Worm (Caenorhabditis elegans) whole organism, L1 larva: ENCODE results near the gene W05B10.6.

Source experiments
- C16A3.4 ChIP-seq: fragments of 150-350 bp; optimal IDR thresholded peaks from 2 replicates; lab custom pipeline; 2014; ENCODE audit warnings: missing biosample characterization, missing genetic modification characterization
- F16B12.6 ChIP-seq: fragments of 150-350 bp; optimal IDR thresholded peaks from 2 replicates; lab custom pipeline; 2014; ENCODE audit warnings: missing biosample characterization, missing genetic modification characterization
- Y116A8C.19 ChIP-seq: sonication (generic microtip); optimal IDR thresholded peaks from 2 replicates; lab custom pipeline; 2016; ENCODE audit warnings: missing compliant biosample characterization, missing genetic modification characterization, borderline replicate concordance
- blmp-1 ChIP-seq: fragments of 150-350 bp; optimal IDR thresholded peaks from 2 replicates; lab custom pipeline; 2014; ENCODE audit warnings: missing biosample characterization, missing genetic modification characterization
- ceh-82 ChIP-seq, 3 experiments: fragments of 150-350 bp in 1 of 3; sonication (generic microtip) in 2 of 3; optimal IDR thresholded peaks; 2 replicates each; lab custom pipeline; 2014 to 2017; ENCODE audit warnings: missing biosample characterization in 3 of 3, missing genetic modification characterization in 3 of 3
- ceh-90 ChIP-seq: sonication (generic microtip); optimal IDR thresholded peaks from 2 replicates; lab custom pipeline; 2016; ENCODE audit warnings: missing genetic modification characterization, missing compliant biosample characterization
- dpl-1 ChIP-seq, 3 experiments: fragments of 150-350 bp in 2 of 3; sonication (generic microtip) in 1 of 3; optimal IDR thresholded peaks; 2 replicates each; lab custom pipeline; 2014 to 2017; ENCODE audit warnings: missing biosample characterization in 3 of 3, missing genetic modification characterization in 3 of 3, missing genetic modification reagents in 3 of 3
- efl-1 ChIP-seq, 4 experiments: fragments of 150-350 bp; optimal IDR thresholded peaks in 3 of 4; peaks in 1 of 4; 1 replicate in 1 of 4; 2 replicates in 3 of 4; lab custom pipeline; 2014; ENCODE audit warnings: missing biosample characterization in 2 of 4, missing genetic modification characterization in 2 of 4, missing genetic modification reagents in 2 of 4
- egl-13 ChIP-seq: sonication (generic microtip); optimal IDR thresholded peaks from 2 replicates; lab custom pipeline; 2016; ENCODE audit warnings: missing genotype, missing genetic modification reagents, missing genetic modification characterization, missing compliant biosample characterization
- elt-3 ChIP-seq, 6 experiments: fragments of 150-350 bp in 1 of 6; sonication (generic microtip); optimal IDR thresholded peaks; 2 replicates each; lab custom pipeline; 2017 to 2018; ENCODE audit warnings: missing biosample characterization in 6 of 6, missing genetic modification characterization in 6 of 6, inconsistent platforms in 1 of 6
- fkh-4 ChIP-seq: sonication (generic microtip); optimal IDR thresholded peaks from 2 replicates; lab custom pipeline; 2016; ENCODE audit warnings: missing compliant biosample characterization, missing genetic modification characterization, borderline replicate concordance
- fkh-8 ChIP-seq: sonication (generic microtip); optimal IDR thresholded peaks from 2 replicates; lab custom pipeline; 2016; ENCODE audit warnings: mild to moderate bottlenecking, missing genetic modification characterization, missing compliant biosample characterization
- grh-1 ChIP-seq: fragments of 200-800 bp; sonication (Bioruptor generic); IDR thresholded peaks from 2 replicates; pipeline ENCODE4 v1.3.6; 2022; ENCODE audit warnings: missing genetic modification reagents, missing genetic modification characterization, missing compliant biosample characterization
- hlh-17 ChIP-seq: fragments of 200-800 bp; sonication (Bioruptor generic); optimal IDR thresholded peaks from 2 replicates; lab custom pipeline; 2018; ENCODE audit warnings: missing genetic modification characterization, mild to moderate bottlenecking, missing compliant biosample characterization, moderate library complexity, borderline replicate concordance
- lin-14 ChIP-seq: fragments of 200-800 bp; sonication (Bioruptor generic); optimal IDR thresholded peaks from 2 replicates; lab custom pipeline; 2018; ENCODE audit warnings: mild to moderate bottlenecking, missing genetic modification characterization, moderate library complexity, missing compliant biosample characterization
- lin-15B ChIP-seq: fragments of 150-350 bp; sonication (generic microtip); optimal IDR thresholded peaks from 3 replicates; lab custom pipeline; 2014; ENCODE audit warnings: missing biosample characterization, missing genetic modification characterization
- lin-35 ChIP-seq, 2 experiments: fragments of 150-350 bp; optimal IDR thresholded peaks; 2 replicates each; lab custom pipeline; 2014; ENCODE audit warnings: missing biosample characterization in 2 of 2, missing genetic modification characterization in 2 of 2, missing genetic modification reagents in 2 of 2
- lir-3 ChIP-seq: sonication (generic microtip); optimal IDR thresholded peaks from 2 replicates; lab custom pipeline; 2016; ENCODE audit warnings: mild to moderate bottlenecking, missing genetic modification characterization, moderate library complexity, missing compliant biosample characterization; ENCODE audit not compliant: poor library complexity
- lsy-2 ChIP-seq, 2 experiments: fragments of 150-350 bp; optimal IDR thresholded peaks; 2 replicates each; lab custom pipeline; 2014; ENCODE audit warnings: missing biosample characterization in 2 of 2, missing genetic modification characterization in 2 of 2
- mdl-1 ChIP-seq, 2 experiments: fragments of 150-350 bp; optimal IDR thresholded peaks; 2 replicates each; lab custom pipeline; 2014 to 2017; ENCODE audit warnings: missing biosample characterization in 2 of 2, missing genetic modification characterization in 2 of 2, inconsistent platforms in 1 of 2
- mep-1 ChIP-seq: fragments of 150-350 bp; optimal IDR thresholded peaks from 2 replicates; lab custom pipeline; 2014; ENCODE audit warnings: missing biosample characterization, missing genetic modification characterization
- nhr-19 ChIP-seq: fragments of 200-800 bp; sonication (Bioruptor generic); conservative IDR thresholded peaks from 2 replicates; pipeline ENCODE4 v1.3.6; 2022; ENCODE audit warnings: missing genetic modification characterization, missing compliant biosample characterization
- nhr-47 ChIP-seq: sonication (generic microtip); optimal IDR thresholded peaks from 2 replicates; lab custom pipeline; 2016; ENCODE audit warnings: mild to moderate bottlenecking, missing genetic modification characterization, moderate library complexity, missing compliant biosample characterization
- nhr-71 ChIP-seq: sonication (generic microtip); optimal IDR thresholded peaks from 2 replicates; lab custom pipeline; 2016; ENCODE audit warnings: mild to moderate bottlenecking, missing genetic modification characterization, moderate library complexity, missing compliant biosample characterization
- nhr-84 ChIP-seq: sonication (generic microtip); optimal IDR thresholded peaks from 2 replicates; lab custom pipeline; 2017; ENCODE audit warnings: missing biosample characterization, missing genetic modification characterization
- nhr-85 ChIP-seq: sonication (generic microtip); peaks from one replicate; lab custom pipeline; 2016; ENCODE audit warnings: missing genetic modification characterization, inconsistent platforms, missing compliant biosample characterization
- pax-3 ChIP-seq: fragments of 200-800 bp; sonication (Bioruptor generic); optimal IDR thresholded peaks from 2 replicates; lab custom pipeline; 2018; ENCODE audit warnings: mild to moderate bottlenecking, missing genetic modification characterization, moderate library complexity, missing compliant biosample characterization
- rnt-1 ChIP-seq: sonication (generic microtip); optimal IDR thresholded peaks from 2 replicates; lab custom pipeline; 2016; ENCODE audit warnings: mild to moderate bottlenecking, missing genetic modification characterization, moderate library complexity, missing compliant biosample characterization
- skn-1 ChIP-seq: fragments of 150-350 bp; optimal IDR thresholded peaks from 2 replicates; lab custom pipeline; 2014; ENCODE audit warnings: missing biosample characterization, missing genetic modification characterization
- snpc-4 ChIP-seq: fragments of 150-350 bp; optimal IDR thresholded peaks from 2 replicates; lab custom pipeline; 2014; ENCODE audit warnings: missing biosample characterization, missing genetic modification characterization
- sptf-1 ChIP-seq: fragments of 150-350 bp; optimal IDR thresholded peaks from 2 replicates; lab custom pipeline; 2014; ENCODE audit warnings: missing biosample characterization, missing genetic modification characterization
- unc-86 ChIP-seq: sonication (generic microtip); optimal IDR thresholded peaks from 2 replicates; lab custom pipeline; 2016; ENCODE audit warnings: missing genetic modification characterization, missing compliant biosample characterization
- ztf-4 ChIP-seq: fragments of 150-350 bp; optimal IDR thresholded peaks from 2 replicates; lab custom pipeline; 2014; ENCODE audit warnings: missing biosample characterization, missing genetic modification characterization

Gene W05B10.6

DNA sequence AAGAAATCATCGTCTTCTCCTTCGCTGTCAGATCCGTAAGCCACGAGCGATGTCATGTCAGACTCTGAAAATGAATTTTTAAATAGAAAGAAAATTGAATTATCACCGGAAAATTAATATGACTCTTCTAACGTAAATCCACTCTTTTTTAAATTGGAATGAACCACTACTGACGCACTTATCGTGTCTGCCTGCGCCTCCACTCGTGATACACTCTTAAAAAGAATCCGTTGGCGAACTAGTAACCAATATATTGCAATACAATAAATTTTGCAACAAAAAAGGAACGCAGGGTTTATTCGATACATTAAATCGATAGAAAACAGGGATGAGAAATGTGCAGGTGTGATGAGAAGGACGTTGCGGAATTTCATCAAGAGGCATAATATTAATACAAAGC, 1.4 kb upstream of the W05B10.6 start, which contains the start of gene ccch-3 (continued):
- TF ChIP-seq Y116A8C.19 (tag; lab: Kevin White, UChicago) (no peak), ceh-90 (tag; lab: Kevin White, UChicago) (no peak), ztf-4 (tag; lab: Kevin White, UChicago) (peak; percentile 34), nhr-71 (tag; lab: Kevin White, UChicago) (peak; percentile 84), skn-1 (tag; lab: Kevin White, UChicago) (peak; percentile 74), ceh-82 (tag; optimal IDR thresholded peaks at IDR 0.05; lab: Kevin White, UChicago) (peak; percentile 27 to 50 (median 44)), hlh-17 (GFP tag; lab: Kevin White, UChicago) (no peak), elt-3 (tag; optimal IDR thresholded peaks at IDR 0.05; lab: Kevin White, UChicago) (peak in 3 of 6 experiments; percentile 7 to 71 (median 39)), egl-13 (tag; lab: Kevin White, UChicago) (no peak), nhr-85 (tag; lab: Kevin White, UChicago) (peak; percentile 86), snpc-4 (peak; percentile 74), nhr-47 (peak; percentile 80)

DNA sequence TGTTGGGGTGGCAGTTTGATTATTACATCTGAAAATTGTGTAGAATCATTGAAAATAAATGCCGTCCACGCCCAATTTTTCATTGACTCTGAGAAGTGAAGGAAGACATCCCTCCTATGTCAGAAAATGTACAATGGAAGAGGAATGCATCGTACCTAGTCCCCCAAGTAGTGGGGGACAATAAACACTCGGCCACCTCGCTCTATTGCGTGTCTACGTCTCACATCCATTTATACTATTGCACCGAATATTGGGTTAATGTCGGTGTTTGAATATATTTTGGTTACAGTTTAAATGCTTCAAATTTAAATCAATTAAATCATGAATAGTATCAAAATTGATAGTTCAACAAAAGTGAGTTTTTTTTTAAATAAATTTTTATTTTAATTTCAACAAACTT, 8.4 kb downstream of the W05B10.6 start, which contains the start of gene lin-25:
Gene lin-25, plus strand, starts transcription at position 290 of the 400 bp plus-strand sequence.
- TF ChIP-seq efl-1 (optimal IDR thresholded peaks at IDR 0.05; lab: Kevin White, UChicago) = peak; percentile 32 to 41
- peak in 1 of 2 experiments; percentile 21 for TF ChIP-seq efl-1 (GFP tag; optimal IDR thresholded peaks at IDR 0.05 in 1 of 2; lab: Kevin White, UChicago)
- no peak for TF ChIP-seq fkh-8
- TF ChIP-seq blmp-1 (tag; lab: Kevin White, UChicago) = peak; percentile 24
- no peak for TF ChIP-seq fkh-4 (tag; lab: Kevin White, UChicago)
- no peak for TF ChIP-seq unc-86 (tag; lab: Kevin White, UChicago)
- peak; percentile 71 for TF ChIP-seq lin-14
- TF ChIP-seq ceh-82 (tag; optimal IDR thresholded peaks at IDR 0.05; lab: Kevin White, UChicago) = peak in 1 of 3 experiments; percentile 32
- peak; percentile 29 for TF ChIP-seq lin-35 (GFP tag; optimal IDR thresholded peaks at IDR 0.05; lab: Kevin White, UChicago)
- peak in 1 of 3 experiments; percentile 50 for TF ChIP-seq dpl-1 (GFP tag; optimal IDR thresholded peaks at IDR 0.05; lab: Kevin White, UChicago)
- TF ChIP-seq grh-1 = no peak
- peak; percentile 15 for TF ChIP-seq C16A3.4 (tag; lab: Kevin White, UChicago)
- TF ChIP-seq rnt-1 (tag; lab: Kevin White, UChicago) = peak; percentile 49
- no peak for TF ChIP-seq F16B12.6 (tag; lab: Kevin White, UChicago)
- no peak for TF ChIP-seq sptf-1 (tag; lab: Kevin White, UChicago)
- TF ChIP-seq nhr-71 (tag; lab: Kevin White, UChicago) = peak; percentile 9
- no peak for TF ChIP-seq nhr-19
- TF ChIP-seq mdl-1 (tag; optimal IDR thresholded peaks at IDR 0.05; lab: Kevin White, UChicago) = no peak
- TF ChIP-seq lsy-2 (tag; optimal IDR thresholded peaks at IDR 0.05; lab: Kevin White, UChicago) = peak in 1 of 2 experiments; percentile 51
- TF ChIP-seq lir-3 (tag; lab: Kevin White, UChicago) = peak; percentile 33
- TF ChIP-seq lin-15B (tag; lab: Kevin White, UChicago) = peak; percentile 17
- TF ChIP-seq mep-1 = no peak
- no peak for TF ChIP-seq nhr-84 (tag; lab: Kevin White, UChicago)

DNA sequence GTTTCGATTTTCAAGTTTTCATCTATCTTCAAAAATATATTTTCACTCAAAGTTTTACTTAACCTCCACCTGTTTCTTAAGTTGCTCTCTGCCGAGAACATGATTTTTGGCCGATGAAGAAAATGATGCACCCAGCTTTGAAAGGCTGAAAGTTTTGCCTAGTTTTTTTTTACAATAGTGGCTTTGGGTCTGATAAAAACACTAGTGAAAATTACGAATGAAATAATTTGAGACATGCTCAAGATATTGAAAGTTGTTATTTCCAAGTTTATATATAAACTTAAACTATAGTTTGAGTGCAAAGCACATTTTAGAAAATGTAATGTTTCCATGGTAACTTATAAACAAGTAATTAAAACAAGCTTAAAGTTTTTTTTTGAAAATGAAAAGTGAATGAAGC, 8.8 kb downstream of the W05B10.6 start, which contains the start of gene gpa-9:
Gene gpa-9, minus strand, starts transcription at position 101 of the 400 bp plus-strand sequence.
- TF ChIP-seq lin-14 (no peak), efl-1 (optimal IDR thresholded peaks at IDR 0.05; lab: Kevin White, UChicago) (no peak), efl-1 (GFP tag; optimal IDR thresholded peaks at IDR 0.05 in 1 of 2; lab: Kevin White, UChicago) (peak in 1 of 2 experiments; percentile 32)

DNA sequence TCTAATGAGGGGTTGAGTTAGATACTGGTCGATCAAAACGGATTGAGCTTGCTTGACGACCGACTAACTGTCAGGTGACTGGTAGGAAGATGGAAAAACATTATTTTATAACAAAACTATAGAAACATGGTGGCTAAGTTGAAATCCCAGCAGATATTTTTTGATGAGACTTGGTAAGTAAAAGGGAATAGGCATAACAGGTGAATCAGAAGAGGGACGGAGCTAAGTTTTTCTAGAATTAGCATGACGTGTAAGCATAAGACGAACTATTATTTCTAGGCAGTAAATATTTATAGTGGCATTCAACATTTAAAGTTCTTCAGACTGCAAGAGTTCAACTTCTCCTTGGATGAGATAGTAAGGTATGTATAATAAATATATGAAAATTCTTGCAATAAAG, 13.5 kb downstream of the W05B10.6 start, which contains the start of gene F56H9.8:
Gene F56H9.8, plus strand, starts transcription at position 301 of the 400 bp plus-strand sequence.
- TF ChIP-seq pax-3 (tag; lab: Kevin White, UChicago) (peak; percentile 29), efl-1 (optimal IDR thresholded peaks at IDR 0.05; lab: Kevin White, UChicago) (no peak), efl-1 (GFP tag; optimal IDR thresholded peaks at IDR 0.05 in 1 of 2; lab: Kevin White, UChicago) (no peak)
